Fruit fly (Drosophila melanogaster) S2 (cell line): ENCODE data around the gene Best2.

ENCODE experiments used
- CG8478 ChIP-seq: fragments of >200 bp; optimal IDR thresholded peaks from 2 replicates; lab custom pipeline; 2018
- CTCF ChIP-seq, 2 experiments: fragments of >200 bp; optimal IDR thresholded peaks; 2 replicates each; lab custom pipeline; 2018

The Best2 gene

DNA sequence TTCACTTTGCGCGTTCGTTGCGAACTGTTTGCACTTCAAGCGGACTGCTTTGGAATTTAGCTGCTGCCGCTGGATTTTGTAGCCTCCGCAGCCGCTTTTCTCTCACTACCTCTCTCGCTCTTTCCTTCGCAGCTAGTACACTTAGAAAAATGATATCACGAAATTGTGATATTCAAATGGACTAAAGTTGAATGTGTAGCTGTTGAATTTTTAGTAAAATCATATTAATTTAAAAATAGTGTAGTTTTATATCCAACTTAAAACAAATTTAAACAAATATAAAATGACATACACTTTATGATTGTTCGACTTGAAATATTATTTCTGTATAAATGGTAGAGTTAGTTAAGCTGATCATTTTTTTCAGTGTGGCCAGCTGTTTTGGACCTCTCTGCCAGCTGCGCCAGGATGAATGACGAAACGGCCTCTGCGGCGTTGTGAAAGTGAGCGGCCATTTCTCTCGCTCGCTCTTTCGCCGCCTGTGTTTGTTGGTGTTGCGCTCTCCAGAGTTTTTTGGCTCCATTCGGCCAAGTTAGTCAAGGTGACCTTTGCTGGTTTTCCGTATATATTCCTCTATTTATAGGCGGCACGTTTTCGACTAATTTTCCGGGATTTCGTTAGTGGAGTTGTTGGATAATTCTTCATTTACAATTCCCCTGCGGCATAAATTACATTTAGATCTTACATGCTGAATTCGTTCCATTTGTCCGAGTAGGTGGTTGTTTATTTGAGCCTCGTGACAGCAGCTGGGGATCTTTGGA lies 6.4 kb upstream of the Best2 start, which contains the start of gene Ldh:
Gene Ldh, minus strand, starts transcription at position 51 of the 761 bp plus-strand sequence.
- TF ChIP-seq CTCF (optimal IDR thresholded peaks at IDR 0.05; lab: Kevin White, UChicago) (no peak), CG8478 (no peak)

DNA sequence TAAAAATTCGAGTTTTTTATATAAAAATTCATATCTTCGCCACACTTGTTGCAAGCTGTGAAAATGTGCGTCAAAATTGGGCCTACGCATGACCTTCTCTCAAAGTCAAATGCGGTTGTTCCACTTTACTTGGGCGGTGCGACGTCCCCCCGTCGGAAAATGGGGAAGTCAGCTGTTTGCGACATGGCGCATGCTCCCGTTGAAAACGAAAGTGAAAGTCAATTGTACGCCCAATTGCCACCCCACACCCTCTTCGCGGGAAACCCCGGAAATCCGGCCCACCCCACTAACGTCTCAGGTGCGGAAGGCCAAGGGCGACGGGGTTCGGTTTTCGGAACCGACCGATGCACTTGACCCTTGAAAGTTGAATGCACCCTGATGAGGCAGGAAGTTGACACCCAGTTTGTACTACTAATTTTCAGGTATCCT lies 5.6 kb upstream of the Best2 start:
- no peak for TF ChIP-seq CTCF (optimal IDR thresholded peaks at IDR 0.05; lab: Kevin White, UChicago)
- TF ChIP-seq CG8478, result no peak

DNA sequence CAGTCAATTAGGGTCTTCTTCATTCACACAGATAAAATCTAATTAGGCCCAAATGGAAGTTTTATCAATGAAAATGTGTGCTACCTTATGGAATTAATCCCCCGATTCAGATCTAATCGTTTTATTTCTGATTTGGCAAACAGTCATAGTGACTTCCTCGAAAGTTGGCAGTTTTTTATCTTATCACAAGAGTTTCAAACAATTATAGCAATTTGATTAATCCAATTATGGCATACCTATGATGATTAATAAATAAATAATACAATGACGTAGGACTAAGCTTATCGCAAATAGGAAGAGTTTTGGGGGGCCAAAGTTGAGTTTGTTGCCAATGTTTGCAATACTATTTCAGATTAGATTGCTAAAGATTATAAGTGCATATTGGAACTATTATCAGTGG lies 4.8 kb upstream of the Best2 start:
- TF ChIP-seq CTCF (optimal IDR thresholded peaks at IDR 0.05; lab: Kevin White, UChicago), result no peak
- no peak for TF ChIP-seq CG8478

DNA sequence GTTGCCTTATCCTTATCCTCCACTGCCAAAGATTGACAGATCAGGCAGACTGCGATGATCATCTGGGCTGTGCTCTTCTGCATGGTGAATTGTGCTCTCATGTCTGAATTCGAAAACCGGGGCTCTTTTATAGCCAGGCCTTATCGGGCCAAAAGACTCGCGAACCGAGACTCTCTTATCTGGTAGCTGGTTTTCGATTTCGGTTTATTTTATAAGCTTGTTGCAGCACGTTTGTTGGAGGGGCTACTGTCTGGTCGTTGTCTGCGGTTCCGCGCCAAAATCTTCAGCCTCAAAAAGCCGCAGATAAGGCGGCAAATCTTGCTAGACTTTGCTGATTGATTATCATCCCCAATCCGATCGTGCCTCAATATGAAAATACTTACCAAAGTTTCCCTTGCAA lies 2.2 kb upstream of the Best2 start, which contains the start of gene CG10163:
Gene CG10163, minus strand, starts transcription at position 101 of the 400 bp plus-strand sequence.
- TF ChIP-seq CG8478 (no peak), CTCF (optimal IDR thresholded peaks at IDR 0.05; lab: Kevin White, UChicago) (no peak)

DNA sequence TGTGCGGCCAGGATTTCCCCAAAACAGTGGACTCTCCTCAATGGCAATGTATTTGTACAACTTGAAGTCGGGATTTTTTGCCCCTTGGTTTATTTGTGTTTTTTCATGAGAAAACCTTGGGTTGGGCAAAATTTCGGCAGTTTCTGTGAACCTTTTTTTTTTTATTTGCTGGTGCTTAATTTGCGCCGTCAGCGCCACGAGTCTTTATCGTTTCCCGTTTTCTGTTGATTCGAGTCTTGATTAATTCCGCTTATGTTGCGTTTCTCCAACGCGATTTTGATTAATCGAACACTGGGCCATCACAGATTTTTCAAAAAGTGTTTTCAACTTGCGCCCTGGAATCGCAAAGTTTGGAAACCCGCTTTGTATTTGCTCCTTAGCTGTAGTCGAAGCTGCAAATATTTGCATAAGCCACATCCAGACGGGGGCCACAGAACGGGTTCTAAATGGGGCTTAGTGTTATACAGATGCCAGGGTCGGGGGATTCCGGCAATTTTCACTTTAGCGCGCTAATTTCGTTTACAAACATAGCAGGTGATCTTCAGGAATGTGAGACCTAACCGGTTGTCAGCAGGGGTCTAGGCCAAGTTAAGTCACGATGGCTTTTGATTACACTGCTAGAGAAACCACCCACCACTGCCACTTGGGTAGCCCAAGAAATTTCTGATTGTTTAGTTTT lies 1.9 kb downstream of the Best2 start:
- no peak for TF ChIP-seq CTCF (optimal IDR thresholded peaks at IDR 0.05; lab: Kevin White, UChicago)
- TF ChIP-seq CG8478, result no peak

DNA sequence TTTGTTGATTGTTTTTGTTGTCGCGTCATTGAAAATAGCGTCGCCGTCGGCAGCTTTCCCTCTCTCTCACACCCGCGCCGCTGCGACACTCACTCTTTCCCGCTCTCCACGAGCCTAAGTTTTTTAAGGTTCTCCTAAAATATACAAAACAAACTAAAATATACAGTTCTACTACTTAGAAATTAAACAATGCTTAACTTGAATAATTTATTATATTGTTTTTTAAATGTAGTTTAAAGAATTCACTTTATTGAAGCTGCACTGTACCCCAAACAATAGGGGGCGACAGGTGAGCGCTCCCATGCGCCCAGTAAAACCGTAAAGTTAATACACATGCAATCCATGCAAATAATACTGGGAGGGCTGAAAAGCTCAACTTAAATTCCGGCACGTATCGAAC lies 2.7 kb downstream of the Best2 start:
- TF ChIP-seq CTCF (optimal IDR thresholded peaks at IDR 0.05; lab: Kevin White, UChicago) (no peak), CG8478 (no peak)

DNA sequence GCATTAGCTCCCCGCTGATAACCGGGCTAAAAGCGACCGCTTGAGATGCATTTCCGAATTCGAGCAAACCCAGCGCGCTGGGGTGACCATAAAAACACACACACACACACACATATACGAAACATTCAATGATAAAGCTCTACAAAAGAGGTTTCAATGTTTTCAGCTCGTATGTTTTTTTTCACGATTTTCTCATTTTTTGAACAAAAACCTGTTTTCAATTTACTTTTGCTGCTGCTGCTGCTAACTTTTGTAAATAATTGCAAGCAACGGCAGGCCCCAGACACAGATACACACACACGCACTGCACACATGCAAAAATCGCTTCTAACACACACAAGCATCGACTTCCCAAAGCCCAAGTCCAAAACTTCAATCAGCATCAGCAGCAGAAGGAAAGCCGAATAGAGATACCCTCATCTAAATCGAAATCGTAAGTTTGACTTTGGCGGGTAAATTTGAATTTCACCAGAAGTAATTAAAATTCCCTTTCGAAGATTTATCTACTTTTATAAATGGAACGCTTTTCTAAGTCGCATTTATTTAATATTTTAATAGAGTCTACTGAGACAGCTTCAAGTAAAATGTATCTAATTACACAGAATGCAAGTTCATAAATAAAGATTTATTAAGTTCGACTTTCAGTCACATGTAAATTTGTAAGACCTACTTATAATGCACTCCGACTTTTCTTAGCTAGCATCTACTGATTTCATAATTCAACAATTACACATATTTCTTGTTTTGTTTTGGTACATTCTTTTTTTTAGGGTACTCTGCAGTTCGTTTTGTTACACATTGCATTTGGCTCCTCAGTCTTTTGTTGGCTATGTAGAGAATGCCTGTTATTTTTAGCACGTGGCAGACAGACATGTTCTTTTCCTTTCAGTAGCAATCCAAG lies 7.0 kb downstream of the Best2 start:
- TF ChIP-seq CTCF (optimal IDR thresholded peaks at IDR 0.05; lab: Kevin White, UChicago) (no peak), CG8478 (no peak)

DNA sequence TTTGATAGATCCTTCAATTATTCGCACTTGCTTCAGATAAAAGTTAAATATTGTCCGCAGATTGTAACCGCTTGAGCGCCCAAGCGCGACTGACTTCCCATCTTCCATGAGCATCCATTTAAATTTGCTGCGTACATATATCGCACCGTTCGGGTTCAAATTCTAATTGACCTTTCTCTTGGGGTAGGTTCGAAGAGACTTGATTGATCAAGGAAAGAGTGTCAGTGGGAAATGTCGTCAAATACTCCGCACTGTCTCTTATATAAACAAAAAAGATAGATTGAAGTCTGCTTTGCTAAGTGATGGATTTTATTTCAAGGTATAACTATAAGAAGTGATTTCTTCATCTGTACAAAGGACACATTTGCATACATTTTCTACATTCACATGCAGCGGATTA lies 10.8 kb downstream of the Best2 start, which contains the start of gene Mdr65:
Gene Mdr65, minus strand, starts transcription at position 101 of the 400 bp plus-strand sequence.
- TF ChIP-seq CG8478 (no peak), CTCF (optimal IDR thresholded peaks at IDR 0.05; lab: Kevin White, UChicago) (no peak)

DNA sequence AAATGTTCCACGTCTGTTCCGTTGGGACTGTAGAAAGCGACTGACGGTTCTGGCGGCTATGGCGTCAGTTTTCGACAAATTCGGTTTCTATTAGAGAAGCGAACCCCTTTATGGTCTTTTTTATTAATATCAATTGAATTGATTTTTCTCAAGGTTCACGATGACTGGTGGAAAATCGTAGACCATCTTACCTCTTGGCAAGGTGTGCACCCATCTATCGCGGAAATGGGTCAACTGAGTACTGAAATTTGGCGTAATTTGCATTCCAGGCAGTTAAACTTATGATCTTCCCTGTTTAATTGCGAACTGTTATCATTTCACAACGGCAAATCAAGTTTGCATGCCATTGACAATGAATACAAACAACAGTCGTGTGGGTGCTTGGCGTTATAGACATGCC lies 16.5 kb downstream of the Best2 start, which contains the start of gene CG10226:
Gene CG10226, minus strand, starts transcription at position 101 of the 400 bp plus-strand sequence.
- TF ChIP-seq CTCF (optimal IDR thresholded peaks at IDR 0.05; lab: Kevin White, UChicago) (no peak), CG8478 (no peak)

DNA sequence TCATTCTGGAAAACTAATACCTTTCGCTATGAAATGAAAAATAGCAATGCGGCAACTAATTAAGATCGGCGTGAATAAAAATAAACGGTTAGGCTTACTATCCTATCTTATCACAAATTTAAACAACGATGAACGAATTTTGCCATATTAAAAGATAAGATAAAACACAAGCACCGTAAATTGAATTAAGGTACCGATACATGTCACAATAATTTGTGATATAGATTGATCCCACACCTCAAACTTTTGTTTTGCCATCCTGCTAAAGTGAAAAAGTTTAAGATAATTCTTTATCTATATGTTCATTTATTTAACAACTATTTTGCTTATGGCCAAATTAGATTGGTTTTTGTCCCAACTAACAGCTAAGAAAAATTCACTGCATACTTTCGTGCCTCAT lies 22.4 kb downstream of the Best2 start, which contains the start of gene CG42714:
Gene CG42714, minus strand, starts transcription at position 22 of the 400 bp plus-strand sequence.
- TF ChIP-seq CG8478, result no peak

DNA sequence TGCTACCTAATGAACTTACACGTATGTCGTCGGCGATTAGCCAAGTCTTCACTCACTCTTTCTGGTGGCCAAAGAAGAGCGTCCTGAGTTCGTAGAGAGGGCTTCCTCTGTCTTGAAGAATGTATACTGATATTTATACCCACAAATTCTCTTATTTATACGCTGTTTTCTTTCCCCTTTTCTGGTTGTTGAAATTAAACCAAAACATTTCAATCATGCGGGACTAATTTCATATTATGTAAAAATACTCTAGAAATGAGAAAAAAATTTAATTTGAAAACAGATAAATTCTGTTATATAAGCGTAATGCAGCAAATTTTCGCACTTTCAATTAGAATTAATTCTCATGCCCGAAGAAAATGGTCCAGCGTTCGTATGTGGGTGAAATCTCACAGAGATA lies 23.2 kb downstream of the Best2 start, which contains the start of gene BG642312:
Gene BG642312, minus strand, starts transcription at position 101 of the 400 bp plus-strand sequence.
- no peak for TF ChIP-seq CTCF (optimal IDR thresholded peaks at IDR 0.05; lab: Kevin White, UChicago)
- TF ChIP-seq CG8478, result no peak

DNA sequence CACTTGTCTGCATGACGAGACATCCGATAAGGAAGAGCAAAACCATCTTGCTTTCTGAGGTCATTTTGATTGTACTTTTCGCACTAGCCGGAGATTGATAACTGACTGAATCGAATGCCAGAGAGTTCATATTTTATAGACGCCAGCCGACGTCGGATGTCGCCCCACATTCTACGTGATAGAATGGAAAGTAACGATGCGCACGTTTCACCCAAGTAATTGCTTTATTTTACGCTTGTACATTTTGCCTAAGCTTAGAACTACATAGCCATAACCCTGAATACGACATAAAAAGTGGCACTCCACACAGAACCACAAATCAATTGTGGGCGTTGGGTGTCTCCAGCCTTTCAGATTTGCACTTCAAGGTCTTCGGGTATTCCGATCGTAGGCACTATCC lies 24.2 kb downstream of the Best2 start, which contains the start of gene CG13299:
Gene CG13299, minus strand, starts transcription at position 101 of the 400 bp plus-strand sequence.
- no peak for TF ChIP-seq CG8478
- no peak for TF ChIP-seq CTCF (optimal IDR thresholded peaks at IDR 0.05; lab: Kevin White, UChicago)

DNA sequence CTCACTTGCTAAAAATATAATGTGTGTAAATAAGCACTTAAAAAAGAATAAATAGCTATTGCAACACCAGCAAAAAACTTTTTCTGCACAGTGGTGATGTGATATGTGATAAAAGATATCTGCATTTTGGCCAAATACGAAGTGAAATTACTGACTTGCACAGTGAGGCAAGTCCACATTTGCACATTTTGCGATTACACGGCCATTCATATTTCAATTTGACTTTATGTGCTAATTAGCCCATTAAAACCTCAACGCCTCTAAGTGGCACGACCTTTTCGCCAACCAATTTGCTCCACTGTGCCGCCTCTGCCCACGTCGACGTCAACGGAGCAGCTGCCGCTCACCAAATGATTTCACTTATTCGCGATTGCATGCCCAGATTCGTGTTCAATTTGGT lies 36.3 kb downstream of the Best2 start, which contains the start of gene CG33946:
Gene CG33946, plus strand, starts transcription at position 392 of the 400 bp plus-strand sequence.
- TF ChIP-seq CTCF (optimal IDR thresholded peaks at IDR 0.05; lab: Kevin White, UChicago) (no peak), CG8478 (no peak)

DNA sequence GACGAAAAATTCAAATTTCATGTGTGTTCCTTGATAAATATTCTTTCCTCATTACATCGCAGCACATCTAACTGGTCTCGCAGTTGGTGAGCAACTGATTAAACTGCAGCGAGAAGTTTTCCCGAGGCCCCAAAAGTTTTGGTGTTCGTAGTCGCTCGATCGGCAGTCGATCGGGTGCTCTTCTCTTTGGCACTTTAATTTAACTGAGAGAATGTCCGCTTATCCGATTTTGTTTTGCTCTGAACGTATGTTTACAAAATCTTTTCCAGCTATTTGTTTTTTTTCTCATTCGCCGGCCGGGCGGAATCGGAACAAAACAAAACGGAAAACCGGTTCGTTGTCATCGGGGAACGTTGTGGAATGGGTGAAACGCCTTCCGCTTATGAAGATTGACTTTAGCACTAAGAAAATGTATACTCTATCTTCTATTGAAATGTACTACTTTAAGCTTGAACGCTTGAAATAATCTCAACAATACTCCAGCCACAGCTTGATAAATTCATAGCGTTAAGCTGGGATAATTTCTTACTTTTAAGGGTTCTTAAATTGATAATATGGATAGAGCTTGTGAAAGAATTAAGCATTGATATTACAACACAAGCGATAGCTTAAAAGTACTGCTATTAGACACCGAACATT lies 37.8 kb downstream of the Best2 start:
- TF ChIP-seq CTCF (optimal IDR thresholded peaks at IDR 0.05; lab: Kevin White, UChicago), result no peak
- no peak for TF ChIP-seq CG8478
